Worm (Caenorhabditis elegans) whole organism, L2 larva: ENCODE data around the gene T28F3.8.

Source experiments
- C34F6.9 ChIP-seq: fragments of 150-350 bp; optimal IDR thresholded peaks from 2 replicates; lab custom pipeline; 2014; ENCODE audit warnings: missing biosample characterization, missing genetic modification characterization
- F13H6.1 ChIP-seq: sonication (generic microtip); optimal IDR thresholded peaks from 2 replicates; lab custom pipeline; 2016; ENCODE audit warnings: missing genetic modification characterization, missing compliant biosample characterization
- R02D3.7 ChIP-seq: fragments of 150-350 bp; optimal IDR thresholded peaks from 2 replicates; lab custom pipeline; 2014; ENCODE audit warnings: missing biosample characterization, missing genetic modification characterization
- Y55F3AM.14 ChIP-seq: fragments of 200-800 bp; sonication (Bioruptor generic); optimal IDR thresholded peaks from 2 replicates; lab custom pipeline; 2018; ENCODE audit warnings: mild to moderate bottlenecking, missing genetic modification characterization, missing compliant biosample characterization
- ZK546.5 ChIP-seq: sonication (generic microtip); optimal IDR thresholded peaks from 2 replicates; lab custom pipeline; 2017; ENCODE audit warnings: missing biosample characterization, missing genetic modification characterization
- alr-1 ChIP-seq: fragments of 150-350 bp; optimal IDR thresholded peaks from 2 replicates; lab custom pipeline; 2014; ENCODE audit warnings: missing biosample characterization, missing genetic modification characterization
- aly-2 ChIP-seq: fragments of 150-350 bp; optimal IDR thresholded peaks from 2 replicates; lab custom pipeline; 2014; ENCODE audit warnings: missing biosample characterization, missing genetic modification characterization
- ama-1 ChIP-seq: fragments of 150-350 bp; optimal IDR thresholded peaks from 2 replicates; lab custom pipeline; 2018; ENCODE audit warnings: inconsistent platforms
- blmp-1 ChIP-seq: sonication (generic microtip); optimal IDR thresholded peaks from 2 replicates; lab custom pipeline; 2017; ENCODE audit warnings: missing genetic modification characterization, mild to moderate bottlenecking, missing compliant biosample characterization, antibody characterized with exemption, moderate library complexity; ENCODE audit not compliant: insufficient read depth
- ceh-16 ChIP-seq: fragments of 150-350 bp; optimal IDR thresholded peaks from 2 replicates; lab custom pipeline; 2014; ENCODE audit warnings: missing biosample characterization, missing genetic modification characterization
- ceh-82 ChIP-seq: fragments of 150-350 bp; optimal IDR thresholded peaks from 2 replicates; lab custom pipeline; 2014; ENCODE audit warnings: missing biosample characterization, missing genetic modification characterization
- crh-2 ChIP-seq: sonication (generic microtip); optimal IDR thresholded peaks from 2 replicates; lab custom pipeline; 2017; ENCODE audit warnings: missing biosample characterization, missing genetic modification characterization
- dmd-4 ChIP-seq: sonication (generic microtip); optimal IDR thresholded peaks from 2 replicates; lab custom pipeline; 2017; ENCODE audit warnings: missing biosample characterization, missing genetic modification characterization
- egl-27 ChIP-seq: sonication (generic microtip); optimal IDR thresholded peaks from 3 replicates; lab custom pipeline; 2017; ENCODE audit warnings: missing biosample characterization, missing genetic modification reagents, missing genetic modification characterization
- elt-1 ChIP-seq: fragments of 150-350 bp; optimal IDR thresholded peaks from 2 replicates; lab custom pipeline; 2014; ENCODE audit warnings: missing biosample characterization, missing genetic modification characterization
- elt-3 ChIP-seq: sonication (generic microtip); optimal IDR thresholded peaks from 2 replicates; lab custom pipeline; 2017; ENCODE audit warnings: missing biosample characterization, missing genetic modification characterization
- fos-1 ChIP-seq: fragments of 150-350 bp; optimal IDR thresholded peaks from 2 replicates; lab custom pipeline; 2014; ENCODE audit warnings: missing biosample characterization, missing genetic modification characterization
- gmeb-1 ChIP-seq: fragments of 150-350 bp; optimal IDR thresholded peaks from 2 replicates; lab custom pipeline; 2014; ENCODE audit warnings: missing biosample characterization, missing genetic modification characterization
- lin-11 ChIP-seq: fragments of 150-350 bp; sonication (generic microtip); optimal IDR thresholded peaks from 2 replicates; lab custom pipeline; 2014; ENCODE audit warnings: missing biosample characterization, missing genetic modification characterization, inconsistent platforms, mixed read lengths
- lin-13 ChIP-seq: fragments of 150-350 bp; optimal IDR thresholded peaks from 2 replicates; lab custom pipeline; 2014; ENCODE audit warnings: missing biosample characterization, missing genetic modification reagents, missing genetic modification characterization
- lin-39 ChIP-seq: fragments of 150-350 bp; optimal IDR thresholded peaks from 2 replicates; lab custom pipeline; 2014; ENCODE audit warnings: missing biosample characterization, missing genetic modification reagents, missing genetic modification characterization
- lsy-2 ChIP-seq, 2 experiments: fragments of 150-350 bp in 1 of 2; sonication (generic microtip) in 1 of 2; optimal IDR thresholded peaks; 2 replicates each; lab custom pipeline; 2014 to 2017; ENCODE audit warnings: missing biosample characterization in 2 of 2, missing genetic modification characterization in 2 of 2
- mab-5 ChIP-seq: fragments of 150-350 bp; optimal IDR thresholded peaks from 2 replicates; lab custom pipeline; 2014; ENCODE audit warnings: missing biosample characterization, missing genetic modification characterization
- mbf-1 ChIP-seq: sonication (generic microtip); optimal IDR thresholded peaks from 2 replicates; lab custom pipeline; 2017; ENCODE audit warnings: missing biosample characterization, missing genetic modification characterization
- mdl-1 ChIP-seq, 2 experiments: fragments of 150-350 bp in 1 of 2; sonication (generic microtip) in 1 of 2; optimal IDR thresholded peaks; 2 replicates each; lab custom pipeline; 2017; ENCODE audit warnings: missing biosample characterization in 2 of 2, missing genetic modification characterization in 2 of 2
- nhr-10 ChIP-seq: sonication (generic microtip); optimal IDR thresholded peaks from 2 replicates; lab custom pipeline; 2017; ENCODE audit warnings: missing biosample characterization, missing genetic modification characterization
- nhr-11 ChIP-seq: fragments of 150-350 bp; optimal IDR thresholded peaks from 2 replicates; lab custom pipeline; 2014; ENCODE audit warnings: missing biosample characterization, missing genetic modification characterization
- nhr-12 ChIP-seq: fragments of 150-350 bp; optimal IDR thresholded peaks from 2 replicates; lab custom pipeline; 2014; ENCODE audit warnings: missing biosample characterization, missing genetic modification characterization
- nhr-129 ChIP-seq: fragments of 150-350 bp; optimal IDR thresholded peaks from 2 replicates; lab custom pipeline; 2014; ENCODE audit warnings: missing biosample characterization, missing genetic modification characterization
- nhr-21 ChIP-seq: fragments of 150-350 bp; optimal IDR thresholded peaks from 2 replicates; lab custom pipeline; 2014; ENCODE audit warnings: missing biosample characterization, missing genetic modification characterization
- nhr-23 ChIP-seq: fragments of 150-350 bp; optimal IDR thresholded peaks from 2 replicates; lab custom pipeline; 2014; ENCODE audit warnings: missing biosample characterization, missing genetic modification reagents, missing genetic modification characterization
- nhr-25 ChIP-seq: fragments of 150-350 bp; sonication (generic microtip); optimal IDR thresholded peaks from 3 replicates; lab custom pipeline; 2014; ENCODE audit warnings: missing biosample characterization, missing genetic modification characterization
- nhr-6 ChIP-seq: fragments of 150-350 bp; optimal IDR thresholded peaks from 2 replicates; lab custom pipeline; 2014; ENCODE audit warnings: missing biosample characterization, missing genetic modification characterization
- peb-1 ChIP-seq: fragments of 150-350 bp; optimal IDR thresholded peaks from 2 replicates; lab custom pipeline; 2014; ENCODE audit warnings: missing biosample characterization, missing genetic modification characterization
- sem-4 ChIP-seq: fragments of 150-350 bp; optimal IDR thresholded peaks from 2 replicates; lab custom pipeline; 2014; ENCODE audit warnings: missing biosample characterization, missing genetic modification reagents, missing genetic modification characterization
- snpc-4 ChIP-seq: fragments of 150-350 bp; optimal IDR thresholded peaks from 2 replicates; lab custom pipeline; 2014; ENCODE audit warnings: missing biosample characterization, missing genetic modification characterization
- unc-39 ChIP-seq: fragments of 150-350 bp; optimal IDR thresholded peaks from 2 replicates; lab custom pipeline; 2014; ENCODE audit warnings: missing biosample characterization, missing genetic modification characterization
- unc-55 ChIP-seq: fragments of 150-350 bp; sonication (generic microtip); optimal IDR thresholded peaks from 3 replicates; lab custom pipeline; 2014; ENCODE audit warnings: missing biosample characterization, missing genetic modification reagents, missing genetic modification characterization
- unc-62 ChIP-seq: fragments of 150-350 bp; optimal IDR thresholded peaks from 2 replicates; lab custom pipeline; 2014; ENCODE audit warnings: missing biosample characterization, missing genetic modification reagents, missing genetic modification characterization
- zag-1 ChIP-seq: fragments of 150-350 bp; optimal IDR thresholded peaks from 2 replicates; lab custom pipeline; 2014; ENCODE audit warnings: missing biosample characterization, missing genetic modification characterization
- ztf-1 ChIP-seq: fragments of 200-800 bp; sonication (Bioruptor generic); conservative IDR thresholded peaks from 2 replicates; pipeline ENCODE4 v1.3.6; 2022; ENCODE audit warnings: missing genetic modification characterization, missing compliant biosample characterization
- ztf-11 ChIP-seq: sonication (generic microtip); optimal IDR thresholded peaks from 2 replicates; lab custom pipeline; 2017; ENCODE audit warnings: missing biosample characterization, missing genetic modification characterization

The T28F3.8 gene

ce11 chrIV:17265279-17265678, 41.8 kb downstream of the T28F3.8 start, which contains the start of gene str-187:
Gene str-187, plus strand, starts transcription at chrIV:17265579.
- TF ChIP-seq nhr-23, result no peak
- TF ChIP-seq mab-5, result no peak
- no peak for TF ChIP-seq peb-1 (tag; lab: Kevin White, UChicago)
- no peak for TF ChIP-seq ceh-82 (tag; lab: Kevin White, UChicago)
- TF ChIP-seq ama-1 (lab: Kevin White, UChicago), result no peak
- no peak for TF ChIP-seq nhr-11 (tag; lab: Kevin White, UChicago)
- TF ChIP-seq sem-4 (tag; lab: Kevin White, UChicago), result no peak
- TF ChIP-seq mbf-1 (tag; lab: Kevin White, UChicago), result no peak
- no peak for TF ChIP-seq C34F6.9 (tag; lab: Kevin White, UChicago)
- no peak for TF ChIP-seq nhr-12 (tag; lab: Kevin White, UChicago)

DNA sequence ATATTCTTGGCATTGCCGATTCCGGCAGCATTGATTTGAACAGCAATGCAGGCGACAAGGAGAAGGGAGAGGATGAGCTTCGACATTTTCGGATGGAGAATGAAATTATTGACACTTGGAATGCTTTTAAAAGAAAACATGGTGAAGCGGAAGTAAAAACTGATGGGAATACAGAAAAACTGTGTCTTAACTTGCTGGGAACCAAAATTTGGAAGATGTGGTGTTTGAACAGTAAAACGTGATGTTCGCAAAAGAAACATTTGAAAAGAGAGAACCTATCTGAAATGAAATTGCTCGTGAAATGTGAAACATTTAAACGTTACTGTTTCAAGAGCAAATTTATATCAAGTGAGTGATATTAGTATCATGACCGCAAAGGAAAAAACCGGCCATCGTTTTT, 42.4 kb downstream of the T28F3.8 start, which contains the start of gene F26D10.13:
Gene F26D10.13, minus strand, starts transcription at position 101 of the 400 bp plus-strand sequence.
- TF ChIP-seq nhr-12 (tag; lab: Kevin White, UChicago), result no peak
- no peak for TF ChIP-seq mab-5
- TF ChIP-seq egl-27 (tag; lab: Kevin White, UChicago), result no peak
- no peak for TF ChIP-seq Y55F3AM.14 (GFP tag; lab: Kevin White, UChicago)
- TF ChIP-seq peb-1 (tag; lab: Kevin White, UChicago), result no peak
- TF ChIP-seq fos-1 (tag; lab: Kevin White, UChicago), result no peak
- TF ChIP-seq nhr-25 (tag; lab: Kevin White, UChicago), result no peak
- TF ChIP-seq nhr-6 (tag; lab: Kevin White, UChicago), result no peak
- no peak for TF ChIP-seq aly-2 (tag; lab: Kevin White, UChicago)
- no peak for TF ChIP-seq blmp-1
- no peak for TF ChIP-seq elt-3 (tag; lab: Kevin White, UChicago)
- TF ChIP-seq unc-39 (tag; lab: Kevin White, UChicago), result no peak
- TF ChIP-seq lin-39 (tag; lab: Kevin White, UChicago), result no peak
- no peak for TF ChIP-seq alr-1 (tag; lab: Kevin White, UChicago)
- TF ChIP-seq nhr-21 (tag; lab: Kevin White, UChicago), result no peak
- TF ChIP-seq C34F6.9 (tag; lab: Kevin White, UChicago), result no peak
- TF ChIP-seq R02D3.7 (tag; lab: Kevin White, UChicago), result no peak
- TF ChIP-seq, all 48 proteins: peak for 0

- TF ChIP-seq zag-1 (tag; lab: Kevin White, UChicago), result no peak
- TF ChIP-seq R02D3.7 (tag; lab: Kevin White, UChicago), result no peak
- no peak for TF ChIP-seq nhr-11 (tag; lab: Kevin White, UChicago)
- no peak for TF ChIP-seq blmp-1
- TF ChIP-seq elt-1 (tag; lab: Kevin White, UChicago), result no peak
- no peak for TF ChIP-seq lin-11 (tag; lab: Kevin White, UChicago)
- no peak for TF ChIP-seq nhr-6 (tag; lab: Kevin White, UChicago)
- peak; percentile 74 for TF ChIP-seq crh-2
- no peak for TF ChIP-seq mbf-1 (tag; lab: Kevin White, UChicago)
- TF ChIP-seq lin-39 (tag; lab: Kevin White, UChicago), result no peak
- TF ChIP-seq ZK546.5, result no peak
- TF ChIP-seq mab-5, result no peak
- no peak for TF ChIP-seq sem-4 (tag; lab: Kevin White, UChicago)
- no peak for TF ChIP-seq ama-1 (lab: Kevin White, UChicago)
- TF ChIP-seq ztf-1 (GFP tag; lab: Robert Waterston, UW), result no peak
- TF ChIP-seq nhr-12 (tag; lab: Kevin White, UChicago), result no peak
- TF ChIP-seq egl-27 (tag; lab: Kevin White, UChicago), result no peak
- peak in 1 of 2 experiments; percentile 6 for TF ChIP-seq lsy-2 (tag; optimal IDR thresholded peaks at IDR 0.05; lab: Kevin White, UChicago)
- no peak for TF ChIP-seq aly-2 (tag; lab: Kevin White, UChicago)
- no peak for TF ChIP-seq mdl-1 (tag; optimal IDR thresholded peaks at IDR 0.05; lab: Kevin White, UChicago)
- TF ChIP-seq peb-1 (tag; lab: Kevin White, UChicago), result no peak
- TF ChIP-seq ztf-11, result no peak
- peak; percentile 75 for TF ChIP-seq nhr-21 (tag; lab: Kevin White, UChicago)
- no peak for TF ChIP-seq unc-39 (tag; lab: Kevin White, UChicago)
- no peak for TF ChIP-seq ceh-16 (tag; lab: Kevin White, UChicago)
- TF ChIP-seq unc-62 (GFP tag; lab: Kevin White, UChicago), result no peak
- TF ChIP-seq fos-1 (tag; lab: Kevin White, UChicago), result peak; percentile 92
- TF ChIP-seq dmd-4, result no peak
- peak; percentile 54 for TF ChIP-seq F13H6.1 (tag; lab: Kevin White, UChicago)
- no peak for TF ChIP-seq elt-3 (tag; lab: Kevin White, UChicago)
- no peak for TF ChIP-seq nhr-23
- peak; percentile 56 for TF ChIP-seq gmeb-1 (tag; lab: Kevin White, UChicago)
- no peak for TF ChIP-seq ceh-82 (tag; lab: Kevin White, UChicago)
- TF ChIP-seq unc-55, result no peak
- TF ChIP-seq nhr-10 (tag; lab: Kevin White, UChicago), result no peak
- TF ChIP-seq snpc-4 (tag; lab: Kevin White, UChicago), result no peak
- no peak for TF ChIP-seq alr-1 (tag; lab: Kevin White, UChicago)
- TF ChIP-seq nhr-129 (tag; lab: Kevin White, UChicago), result peak; percentile 20
- TF ChIP-seq nhr-25 (tag; lab: Kevin White, UChicago), result peak; percentile 27
- no peak for TF ChIP-seq lin-13 (GFP tag; lab: Kevin White, UChicago)
Observed at ce11 chrIV:17263714-17264113, 43.4 kb downstream of the T28F3.8 start.
